Fruit fly (Drosophila melanogaster) whole organism, embryonic: ENCODE measurements around the gene COX6B.

Experiments used
- Asciz ChIP-seq: fragments of 200-800 bp; sonication (Bioruptor generic); optimal IDR thresholded peaks from 2 replicates; lab custom pipeline; 2017; ENCODE audit warnings: missing biosample characterization, mild to moderate bottlenecking, missing genetic modification characterization, missing genetic modification reagents
- CG10959 ChIP-seq: fragments of 200-800 bp; sonication (Bioruptor generic); IDR thresholded peaks from 2 replicates; pipeline ENCODE4 v1.3.6; 2022; ENCODE audit warnings: missing biosample characterization, missing genetic modification characterization
- CG13123 ChIP-seq: fragments of 200-800 bp; sonication (Bioruptor generic); optimal IDR thresholded peaks from 2 replicates; lab custom pipeline; 2016; ENCODE audit warnings: missing biosample characterization, missing genetic modification characterization
- CG13296 ChIP-seq: fragments of 200-800 bp; sonication (Bioruptor generic); optimal IDR thresholded peaks from 3 replicates; lab custom pipeline; 2018; ENCODE audit warnings: missing biosample characterization, mild to moderate bottlenecking, missing genetic modification characterization
- CG14710 ChIP-seq: fragments of 200-800 bp; sonication (Bioruptor generic); optimal IDR thresholded peaks from 3 replicates; lab custom pipeline; 2019; ENCODE audit warnings: missing biosample characterization, mild to moderate bottlenecking, missing genetic modification characterization, moderate library complexity
- CG15479 ChIP-seq: fragments of 200-800 bp; sonication (Bioruptor generic); optimal IDR thresholded peaks from 3 replicates; lab custom pipeline; 2019; ENCODE audit warnings: missing biosample characterization, mild to moderate bottlenecking, missing genetic modification characterization, moderate library complexity
- CG15696 ChIP-seq: fragments of 200-800 bp; sonication (Bioruptor generic); optimal IDR thresholded peaks from 2 replicates; lab custom pipeline; 2019; ENCODE audit warnings: missing biosample characterization, mild to moderate bottlenecking, missing genetic modification characterization, moderate library complexity
- CG17186 ChIP-seq: fragments of 200-800 bp; sonication (Bioruptor generic); optimal IDR thresholded peaks from 3 replicates; lab custom pipeline; 2017; ENCODE audit warnings: missing biosample characterization, missing genetic modification reagents, missing genetic modification characterization
- CG2116 ChIP-seq: fragments of 200-800 bp; sonication (Bioruptor generic); optimal IDR thresholded peaks from 3 replicates; lab custom pipeline; 2018; ENCODE audit warnings: missing biosample characterization, mild to moderate bottlenecking, missing genetic modification characterization
- CG2712 ChIP-seq: fragments of 200-800 bp; optimal IDR thresholded peaks from 3 replicates; lab custom pipeline; 2019; ENCODE audit warnings: missing biosample characterization, mild to moderate bottlenecking, missing genetic modification characterization, moderate library complexity
- CG4404 ChIP-seq: fragments of 200-800 bp; sonication (Bioruptor generic); IDR thresholded peaks from 2 replicates; pipeline ENCODE4 v1.3.6; 2022; ENCODE audit warnings: missing biosample characterization, missing genetic modification characterization
- CG4707 ChIP-seq: fragments of 200-800 bp; sonication (Bioruptor generic); optimal IDR thresholded peaks from 2 replicates; lab custom pipeline; 2018; ENCODE audit warnings: missing biosample characterization, mild to moderate bottlenecking, missing genetic modification characterization, moderate library complexity
- CG5245 ChIP-seq: fragments of 200-800 bp; sonication (Bioruptor generic); optimal IDR thresholded peaks from 3 replicates; lab custom pipeline; 2016; ENCODE audit warnings: missing biosample characterization, missing genetic modification characterization
- CG9876 ChIP-seq: fragments of 200-800 bp; sonication (Bioruptor generic); optimal IDR thresholded peaks from 2 replicates; lab custom pipeline; 2016; ENCODE audit warnings: missing biosample characterization, missing genetic modification characterization
- Dek ChIP-seq: fragments of 200-800 bp; sonication (Bioruptor generic); optimal IDR thresholded peaks from 3 replicates; lab custom pipeline; 2019; ENCODE audit warnings: missing biosample characterization, mild to moderate bottlenecking, missing genetic modification characterization, moderate library complexity
- Dref ChIP-seq: fragments of 200-800 bp; sonication (Bioruptor generic); IDR thresholded peaks from 2 replicates; pipeline ENCODE4 v1.3.6; 2022; ENCODE audit warnings: missing biosample characterization, missing genetic modification characterization
- ERR ChIP-seq: fragments of 200-800 bp; sonication (Bioruptor generic); optimal IDR thresholded peaks from 2 replicates; lab custom pipeline; 2016; ENCODE audit warnings: missing biosample characterization, missing genetic modification characterization
- Elba2 ChIP-seq: fragments of 200-800 bp; sonication (Bioruptor generic); optimal IDR thresholded peaks from 3 replicates; lab custom pipeline; 2016; ENCODE audit warnings: missing biosample characterization, missing genetic modification characterization
- Ets65A ChIP-seq: fragments of 200-800 bp; sonication (Bioruptor generic); peaks from one replicate; lab custom pipeline; 2016; ENCODE audit warnings: missing biosample characterization, missing genetic modification characterization
- Pdp1 ChIP-seq, 2 experiments: fragments of 200-800 bp; sonication (Bioruptor generic); optimal IDR thresholded peaks; 3 replicates each; lab custom pipeline; 2016; ENCODE audit warnings: missing biosample characterization in 2 of 2, missing genetic modification characterization in 2 of 2, mild to moderate bottlenecking in 1 of 2, moderate library complexity in 1 of 2
- Ravus ChIP-seq: fragments of 200-800 bp; sonication (Bioruptor generic); IDR thresholded peaks from 2 replicates; pipeline ENCODE4 v1.3.6; 2022; ENCODE audit warnings: missing biosample characterization, missing genetic modification characterization
- Sin3A ChIP-seq: fragments of >200 bp; optimal IDR thresholded peaks from 2 replicates; lab custom pipeline; 2018
- Sox102F ChIP-seq: fragments of 200-800 bp; sonication (Bioruptor generic); optimal IDR thresholded peaks from 2 replicates; lab custom pipeline; 2018; ENCODE audit warnings: missing biosample characterization, mild to moderate bottlenecking, missing genetic modification characterization, moderate library complexity
- Stat92E ChIP-seq, 3 experiments: fragments of >200 bp in 2 of 3; fragments of 200-800 bp in 1 of 3; sonication (Bioruptor generic) in 1 of 3; optimal IDR thresholded peaks; 2 replicates each; lab custom pipeline; 2017 to 2019; ENCODE audit warnings: missing biosample characterization in 3 of 3, missing genetic modification characterization in 3 of 3, mild to moderate bottlenecking in 1 of 3, moderate library complexity in 1 of 3
- Xrp1 ChIP-seq: fragments of 200-800 bp; sonication (Bioruptor generic); IDR thresholded peaks from 2 replicates; pipeline ENCODE4 v1.3.6; 2022; ENCODE audit warnings: missing biosample characterization, missing genetic modification characterization
- cas ChIP-seq: fragments of 200-800 bp; sonication (Bioruptor generic); IDR thresholded peaks from 2 replicates; pipeline ENCODE4 v1.3.6; 2022; ENCODE audit warnings: missing biosample characterization, missing genetic modification characterization
- chn ChIP-seq: fragments of 200-800 bp; sonication (Bioruptor generic); optimal IDR thresholded peaks from 2 replicates; lab custom pipeline; 2016; ENCODE audit warnings: missing biosample characterization, missing genetic modification characterization
- dimm ChIP-seq: fragments of 200-800 bp; sonication (Bioruptor generic); IDR thresholded peaks from 2 replicates; pipeline ENCODE4 v1.3.6; 2022; ENCODE audit warnings: missing biosample characterization, missing genetic modification characterization
- en ChIP-seq: fragments of 200-800 bp; sonication (Bioruptor generic); optimal IDR thresholded peaks from 2 replicates; lab custom pipeline; 2016; ENCODE audit warnings: missing biosample characterization, missing genetic modification characterization
- eyg ChIP-seq: fragments of 200-800 bp; sonication (Bioruptor generic); optimal IDR thresholded peaks from 3 replicates; lab custom pipeline; 2016; ENCODE audit warnings: missing biosample characterization, missing genetic modification characterization
- fd64A ChIP-seq: fragments of 200-800 bp; sonication (Bioruptor generic); optimal IDR thresholded peaks from 3 replicates; lab custom pipeline; 2018; ENCODE audit warnings: missing biosample characterization, mild to moderate bottlenecking, missing genetic modification characterization
- grau ChIP-seq: fragments of 200-800 bp; optimal IDR thresholded peaks from 3 replicates; lab custom pipeline; 2019; ENCODE audit warnings: missing biosample characterization, mild to moderate bottlenecking, missing genetic modification characterization, moderate library complexity
- grn ChIP-seq: fragments of 200-800 bp; sonication (Bioruptor generic); optimal IDR thresholded peaks from 3 replicates; lab custom pipeline; 2017; ENCODE audit warnings: missing biosample characterization, missing genetic modification characterization
- gsb ChIP-seq: fragments of 200-800 bp; sonication (Bioruptor generic); IDR thresholded peaks from 2 replicates; pipeline ENCODE4 v1.3.6; 2022; ENCODE audit warnings: missing biosample characterization, missing genetic modification characterization
- kni ChIP-seq: fragments of 200-800 bp; sonication (Bioruptor generic); optimal IDR thresholded peaks from 3 replicates; lab custom pipeline; 2017; ENCODE audit warnings: mild to moderate bottlenecking, missing biosample characterization, missing genetic modification reagents, missing genetic modification characterization
- lola ChIP-seq, 3 experiments: fragments of >200 bp in 2 of 3; fragments of 200-800 bp in 1 of 3; sonication (Bioruptor generic) in 1 of 3; optimal IDR thresholded peaks; 2 replicates each; lab custom pipeline; 2017 to 2019; ENCODE audit warnings: missing biosample characterization in 3 of 3, missing genetic modification characterization in 3 of 3, mild to moderate bottlenecking in 1 of 3, moderate library complexity in 1 of 3
- lov ChIP-seq, 2 experiments: fragments of 200-800 bp in 1 of 2; fragments of >200 bp in 1 of 2; sonication (Bioruptor generic) in 1 of 2; IDR thresholded peaks in 1 of 2; optimal IDR thresholded peaks in 1 of 2; 2 replicates in 1 of 2; 3 replicates in 1 of 2; pipeline versions ENCODE4 v1.3.6 to Lab custom; 2017 to 2022; ENCODE audit warnings: missing biosample characterization in 1 of 2, missing genetic modification characterization in 1 of 2
- mam ChIP-seq: fragments of 200-800 bp; sonication (Bioruptor generic); optimal IDR thresholded peaks from 3 replicates; lab custom pipeline; 2016; ENCODE audit warnings: missing biosample characterization, missing genetic modification characterization
- mirr ChIP-seq: fragments of 200-800 bp; sonication (Bioruptor generic); optimal IDR thresholded peaks from 3 replicates; lab custom pipeline; 2018; ENCODE audit warnings: missing biosample characterization, mild to moderate bottlenecking, missing genetic modification characterization
- p53 ChIP-seq: fragments of 200-800 bp; sonication (Bioruptor generic); optimal IDR thresholded peaks from 2 replicates; lab custom pipeline; 2016; ENCODE audit warnings: missing biosample characterization, missing genetic modification characterization
- phol ChIP-seq: fragments of 200-800 bp; sonication (Bioruptor generic); optimal IDR thresholded peaks from 3 replicates; lab custom pipeline; 2018; ENCODE audit warnings: missing biosample characterization, mild to moderate bottlenecking, missing genetic modification characterization, moderate library complexity
- prd ChIP-seq, 3 experiments: fragments of >200 bp in 2 of 3; fragments of 200-800 bp in 1 of 3; sonication (Bioruptor generic) in 1 of 3; optimal IDR thresholded peaks in 2 of 3; IDR thresholded peaks in 1 of 3; 2 replicates in 2 of 3; 3 replicates in 1 of 3; pipeline versions ENCODE4 v1.3.6 to Lab custom; 2017 to 2022; ENCODE audit warnings: missing biosample characterization in 1 of 3, missing genetic modification characterization in 1 of 3
- schlank ChIP-seq: fragments of 200-800 bp; sonication (Bioruptor generic); optimal IDR thresholded peaks from 2 replicates; lab custom pipeline; 2018; ENCODE audit warnings: missing biosample characterization, mild to moderate bottlenecking, missing genetic modification characterization
- scrt ChIP-seq: fragments of 200-800 bp; sonication (Bioruptor generic); optimal IDR thresholded peaks from 2 replicates; lab custom pipeline; 2018; ENCODE audit warnings: missing biosample characterization, mild to moderate bottlenecking, missing genetic modification characterization, moderate library complexity
- sqz ChIP-seq: fragments of 200-800 bp; sonication (Bioruptor generic); optimal IDR thresholded peaks from 3 replicates; lab custom pipeline; 2018; ENCODE audit warnings: missing biosample characterization, mild to moderate bottlenecking, missing genetic modification characterization
- sr ChIP-seq: fragments of 200-800 bp; sonication (Bioruptor generic); IDR thresholded peaks from 3 replicates; pipeline ENCODE4 v1.3.6; 2022; ENCODE audit warnings: missing biosample characterization, missing genetic modification characterization
- stc ChIP-seq: fragments of 200-800 bp; sonication (Bioruptor generic); IDR thresholded peaks from 2 replicates; pipeline ENCODE4 v1.3.6; 2022; ENCODE audit warnings: missing biosample characterization, missing genetic modification characterization
- zen2 ChIP-seq: fragments of 200-800 bp; sonication (Bioruptor generic); IDR thresholded peaks from 3 replicates; pipeline ENCODE4 v1.3.6; 2022; ENCODE audit warnings: missing biosample characterization, missing genetic modification characterization; ENCODE audit not compliant: partially characterized antibody

The COX6B gene

DNA sequence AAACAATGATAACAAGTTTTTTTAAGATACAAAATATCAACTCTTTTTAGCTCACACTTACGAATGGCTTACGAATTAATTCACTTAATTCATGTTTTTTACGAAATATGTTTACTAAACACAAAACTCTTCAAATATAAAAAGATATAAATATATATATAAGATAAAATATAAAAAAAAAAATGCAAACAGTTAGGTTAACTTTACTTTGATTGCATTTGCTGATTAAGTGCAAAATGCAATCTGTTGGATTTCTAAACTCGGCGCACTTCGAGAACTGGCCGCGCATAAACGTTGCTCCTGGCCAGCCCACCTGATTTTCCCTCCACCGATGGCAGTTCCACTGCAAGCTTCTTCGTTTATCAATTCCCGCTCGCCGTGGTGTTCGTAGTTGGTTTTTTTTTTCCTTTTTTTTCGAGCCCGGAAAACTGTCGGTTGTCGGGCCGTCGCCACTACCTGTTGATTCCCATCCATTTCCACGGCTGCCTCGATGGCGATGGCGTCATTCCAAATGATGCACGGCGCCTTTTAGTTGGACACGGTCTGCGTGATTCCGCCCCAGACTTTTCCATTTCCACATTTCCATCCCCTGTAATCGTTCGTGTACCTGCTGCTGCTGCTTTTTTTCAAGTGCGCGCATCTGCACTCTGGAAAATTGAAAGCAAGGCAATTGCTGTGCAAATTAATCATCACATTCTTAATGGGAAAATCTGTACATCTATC, 21.5 kb upstream of the COX6B start (continued):
- no peak for TF ChIP-seq Dref
- TF ChIP-seq sr (GFP tag; lab: Robert Waterston, UW), result no peak
- TF ChIP-seq Stat92E (GFP tag; optimal IDR thresholded peaks at IDR 0.05; lab: Kevin White, UChicago), result no peak
- no peak for TF ChIP-seq eyg (GFP tag; lab: Kevin White, UChicago)
- no peak for TF ChIP-seq prd (optimal IDR thresholded peaks at IDR 0.05; lab: Kevin White, UChicago)
- TF ChIP-seq prd (GFP tag; IDR thresholded peaks at IDR 0.05; lab: Robert Waterston, UW), result peak; percentile 26; the same call in 1 of the 3 replicates
- TF ChIP-seq mirr (GFP tag; lab: Kevin White, UChicago), result no peak
- TF ChIP-seq kni (GFP tag; lab: Kevin White, UChicago), result peak; percentile 8
- TF ChIP-seq CG2116 (GFP tag; lab: Kevin White, UChicago), result no peak
- no peak for TF ChIP-seq grn (GFP tag; lab: Kevin White, UChicago)
- peak in 1 of 3 experiments; percentile 7 for TF ChIP-seq lola (GFP tag; optimal IDR thresholded peaks at IDR 0.05; lab: Kevin White, UChicago)
- TF ChIP-seq fd64A, result no peak
- peak; percentile 88 for TF ChIP-seq CG15479
- TF ChIP-seq Elba2 (GFP tag; lab: Kevin White, UChicago), result no peak
- TF ChIP-seq Ravus (GFP tag; lab: Robert Waterston, UW), result no peak
- no peak for TF ChIP-seq CG5245 (GFP tag; lab: Kevin White, UChicago)
- TF ChIP-seq Pdp1 (GFP tag; optimal IDR thresholded peaks at IDR 0.05; lab: Kevin White, UChicago), result no peak
- TF ChIP-seq CG4707 (GFP tag; lab: Kevin White, UChicago), result no peak
- no peak for TF ChIP-seq schlank
- no peak for TF ChIP-seq cas
- no peak for TF ChIP-seq grau (tag; lab: Kevin White, UChicago)
- TF ChIP-seq sqz (GFP tag; lab: Kevin White, UChicago), result peak; percentile 62
- TF ChIP-seq Sin3A, result no peak
- peak; percentile 39 for TF ChIP-seq CG2712 (tag; lab: Kevin White, UChicago)
- no peak for TF ChIP-seq CG9876 (GFP tag; lab: Kevin White, UChicago)
- no peak for TF ChIP-seq lov (optimal IDR thresholded peaks at IDR 0.05; lab: Kevin White, UChicago)
- TF ChIP-seq lov (GFP tag; IDR thresholded peaks at IDR 0.05; lab: Robert Waterston, UW), result 0 out of 3 replicates have a peak, but pooled peaks have one; percentile 17
- no peak for TF ChIP-seq Dek (tag; lab: Kevin White, UChicago)
- peak; percentile 19 for TF ChIP-seq scrt (GFP tag; lab: Kevin White, UChicago)
- TF ChIP-seq CG4404 (GFP tag; lab: Robert Waterston, UW), result 0 out of 2 replicates have a peak, but pooled peaks have one; percentile 40
- no peak for TF ChIP-seq gsb
- no peak for TF ChIP-seq Asciz (GFP tag; lab: Kevin White, UChicago)
- no peak for TF ChIP-seq CG17186 (GFP tag; lab: Kevin White, UChicago)
- TF ChIP-seq mam, result no peak
- no peak for TF ChIP-seq ERR
- peak; percentile 55 for TF ChIP-seq CG14710 (tag; lab: Kevin White, UChicago)
- no peak for TF ChIP-seq CG13296 (GFP tag; lab: Kevin White, UChicago)
- TF ChIP-seq CG15696 (tag; lab: Kevin White, UChicago), result peak; percentile 80
- TF ChIP-seq p53 (GFP tag; lab: Kevin White, UChicago), result no peak
- TF ChIP-seq CG13123 (GFP tag; lab: Kevin White, UChicago), result no peak
- no peak for TF ChIP-seq Sox102F (GFP tag; lab: Kevin White, UChicago)
- TF ChIP-seq stc (GFP tag; lab: Robert Waterston, UW), result no peak
- no peak for TF ChIP-seq dimm (GFP tag; lab: Robert Waterston, UW)
- peak; percentile 23; the same call in 1 of the 2 replicates for TF ChIP-seq Xrp1 (GFP tag; lab: Robert Waterston, UW)
- no peak for TF ChIP-seq en (GFP tag; lab: Kevin White, UChicago)
- no peak for TF ChIP-seq zen2 (GFP tag; lab: Robert Waterston, UW)
- peak; percentile 33 for TF ChIP-seq phol
- peak; percentile 23 for TF ChIP-seq Ets65A (GFP tag; lab: Kevin White, UChicago)
- TF ChIP-seq chn, result no peak
- TF ChIP-seq CG10959 (GFP tag; lab: Robert Waterston, UW), result no peak
